Comparison of ENCODE assay signal across 4 fruit fly cellular contexts in the genomic region with DNA sequence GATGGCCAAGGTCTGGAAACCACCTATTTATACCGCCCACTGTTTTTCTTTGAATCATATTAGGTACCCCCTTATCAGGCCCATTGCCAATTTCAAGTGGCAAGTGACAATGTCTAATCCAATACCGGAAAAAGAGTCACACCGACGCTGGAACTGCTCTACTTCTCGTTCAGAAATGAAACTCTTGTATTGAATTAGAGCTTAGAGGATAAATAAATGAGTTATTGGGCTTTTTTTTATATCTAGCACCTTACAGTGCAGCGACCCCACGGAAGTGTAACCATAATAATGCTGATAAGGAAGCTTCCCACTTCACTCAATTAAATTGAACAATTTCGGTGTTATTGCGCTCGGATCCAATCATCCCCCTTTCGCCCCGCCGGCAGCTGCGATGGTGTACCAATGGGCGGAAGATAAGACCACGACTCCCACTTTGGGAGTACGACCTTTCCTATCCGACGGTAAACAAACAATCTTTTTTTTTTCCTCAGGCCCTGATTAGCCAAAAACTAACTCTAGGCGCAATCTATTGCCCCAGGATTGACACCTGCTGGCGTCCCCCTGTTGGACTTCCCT.
TF ChIP-seq lines count a peak whose summit lies in the region.

CG15043 (minus strand) TSS at position 4 of the 576 bp plus-strand sequence.

- TF ChIP-seq CTCF in whole organism, embryonic (GFP tag; optimal IDR thresholded peaks at IDR 0.05; lab: Kevin White, UChicago), result no peak

TF ChIP-seq in whole organism, adult, 20 proteins besides CTCF, POLR2A, EP300 and RAD21:
- TF ChIP-seq CG7101 (tag; optimal IDR thresholded peaks at IDR 0.05; lab: Kevin White, UChicago) (peak; percentile 58), CG5204 (GFP tag; optimal IDR thresholded peaks at IDR 0.05; lab: Kevin White, UChicago) (no peak), CG14711 (tag; optimal IDR thresholded peaks at IDR 0.05; lab: Kevin White, UChicago) (peak; percentile 48), CG12768 (GFP tag; optimal IDR thresholded peaks at IDR 0.05; lab: Kevin White, UChicago) (no peak), kay (GFP tag; lab: Kevin White, UChicago; ENCODE audit: borderline replicate concordance) (no peak), pad (GFP tag; optimal IDR thresholded peaks at IDR 0.05; lab: Kevin White, UChicago) (peak; percentile 28), tj (GFP tag; optimal IDR thresholded peaks at IDR 0.05; lab: Kevin White, UChicago) (no peak), CG1620 (GFP tag; optimal IDR thresholded peaks at IDR 0.05; lab: Kevin White, UChicago) (no peak), ovo (GFP tag; optimal IDR thresholded peaks at IDR 0.05; lab: Kevin White, UChicago) (no peak)

TF ChIP-seq in whole organism, embryonic, 481 proteins besides CTCF, POLR2A, EP300 and RAD21 (continues in another document):
- no peak for TF ChIP-seq BtbVII (GFP tag; optimal IDR thresholded peaks at IDR 0.05; lab: Kevin White, UChicago)
- TF ChIP-seq CG10959 (GFP tag; IDR thresholded peaks at IDR 0.05; lab: Robert Waterston, UW), result no peak
- TF ChIP-seq gce (GFP tag; IDR thresholded peaks at IDR 0.05; lab: Robert Waterston, UW), result no peak
- 0 out of 3 replicates have a peak, but pooled peaks have one; percentile 10 for TF ChIP-seq CG11560 (tag; IDR thresholded peaks at IDR 0.05; lab: Robert Waterston, UW)
- no peak for TF ChIP-seq Fer2 (tag; optimal IDR thresholded peaks at IDR 0.05; lab: Kevin White, UChicago)
- peak; percentile 66 for TF ChIP-seq CG2678 (tag; optimal IDR thresholded peaks at IDR 0.05; lab: Kevin White, UChicago)
- TF ChIP-seq Dek (tag; optimal IDR thresholded peaks at IDR 0.05; lab: Kevin White, UChicago), result peak; percentile 12
- TF ChIP-seq Gug (GFP tag; IDR thresholded peaks at IDR 0.05; lab: Robert Waterston, UW), result peak; percentile 55; the same call in 2 of the 4 replicates
- TF ChIP-seq lilli (GFP tag; optimal IDR thresholded peaks at IDR 0.05; lab: Kevin White, UChicago), result peak; percentile 67
- no peak for TF ChIP-seq Bgb (GFP tag; IDR thresholded peaks at IDR 0.05; lab: Robert Waterston, UW; ENCODE audit: partially characterized antibody)
- peak; percentile 61 for TF ChIP-seq CG12769 (tag; optimal IDR thresholded peaks at IDR 0.05; lab: Kevin White, UChicago)
- TF ChIP-seq sim (GFP tag; IDR thresholded peaks at IDR 0.05; lab: Robert Waterston, UW), result no peak
- TF ChIP-seq vvl (GFP tag; IDR thresholded peaks at IDR 0.05; lab: Robert Waterston, UW), result 0 out of 2 replicates have a peak, but pooled peaks have one; percentile 9
- peak; percentile 78 for TF ChIP-seq Dbx (GFP tag; IDR thresholded peaks at IDR 0.05; lab: Robert Waterston, UW)
- TF ChIP-seq mam (GFP tag; optimal IDR thresholded peaks at IDR 0.05; lab: Kevin White, UChicago), result peak; percentile 49
- peak; percentile 71 for TF ChIP-seq Meics (GFP tag; optimal IDR thresholded peaks at IDR 0.05; lab: Kevin White, UChicago)
- peak; percentile 16 for TF ChIP-seq Sry-δ (GFP tag; optimal IDR thresholded peaks at IDR 0.05; lab: Kevin White, UChicago)
- TF ChIP-seq CG31224 (GFP tag; IDR thresholded peaks at IDR 0.05; lab: Robert Waterston, UW), result 0 out of 2 replicates have a peak, but pooled peaks have one; percentile 31
- no peak for TF ChIP-seq CG14050 (GFP tag; IDR thresholded peaks at IDR 0.05; lab: Robert Waterston, UW)
- no peak for TF ChIP-seq H15 (GFP tag; IDR thresholded peaks at IDR 0.05; lab: Robert Waterston, UW)
- TF ChIP-seq CG31388 (GFP tag; optimal IDR thresholded peaks at IDR 0.05; lab: Kevin White, UChicago), result no peak
- TF ChIP-seq D19A (tag; optimal IDR thresholded peaks at IDR 0.05; lab: Kevin White, UChicago), result peak; percentile 84
- peak; percentile 3 for TF ChIP-seq CG4820 (GFP tag; optimal IDR thresholded peaks at IDR 0.05; lab: Kevin White, UChicago)
- peak; percentile 40 for TF ChIP-seq CG3281 (GFP tag; optimal IDR thresholded peaks at IDR 0.05; lab: Kevin White, UChicago)

TF ChIP-seq in whole organism, prepupa, 60 proteins besides CTCF, POLR2A, EP300 and RAD21:
- TF ChIP-seq svp (GFP tag; lab: Kevin White, UChicago) (peak; percentile 85), cyc (GFP tag; optimal IDR thresholded peaks at IDR 0.05; lab: Kevin White, UChicago) (peak; percentile 13), Eip78C (GFP tag; lab: Kevin White, UChicago) (peak; percentile 13), spab (GFP tag; optimal IDR thresholded peaks at IDR 0.05; lab: Kevin White, UChicago) (no peak), CG11902 (GFP tag; optimal IDR thresholded peaks at IDR 0.05; lab: Kevin White, UChicago) (no peak), CG9139 (GFP tag; optimal IDR thresholded peaks at IDR 0.05; lab: Kevin White, UChicago) (no peak), eg (GFP tag; IDR thresholded peaks at IDR 0.05; lab: Robert Waterston, UW) (no peak)

TF ChIP-seq in whole organism, wandering third instar larva, 38 proteins besides CTCF, POLR2A, EP300 and RAD21:
- TF ChIP-seq Sp1 (GFP tag; optimal IDR thresholded peaks at IDR 0.05; lab: Kevin White, UChicago) (peak; percentile 12), CrebA (GFP tag; optimal IDR thresholded peaks at IDR 0.05; lab: Kevin White, UChicago; ENCODE audit: borderline replicate concordance) (no peak), ey (GFP tag; optimal IDR thresholded peaks at IDR 0.05; lab: Kevin White, UChicago) (peak; percentile 57), CG9705 (GFP tag; optimal IDR thresholded peaks at IDR 0.05; lab: Kevin White, UChicago) (no peak), foxo (GFP tag; optimal IDR thresholded peaks at IDR 0.05; lab: Kevin White, UChicago) (peak in 1 of 2 experiments; percentile 76), pan (optimal IDR thresholded peaks at IDR 0.05; lab: Kevin White, UChicago) (no peak), HLH106 (tag; optimal IDR thresholded peaks at IDR 0.05; lab: Kevin White, UChicago) (peak; percentile 44), Myc (optimal IDR thresholded peaks at IDR 0.05; lab: Kevin White, UChicago) (no peak), usp (GFP tag; optimal IDR thresholded peaks at IDR 0.05; lab: Kevin White, UChicago) (no peak), fru (GFP tag; optimal IDR thresholded peaks at IDR 0.05; lab: Kevin White, UChicago) (peak; percentile 69), Hr83 (GFP tag; optimal IDR thresholded peaks at IDR 0.05; lab: Kevin White, UChicago; ENCODE audit: poor library complexity, severe bottlenecking) (no peak), dl (GFP tag; optimal IDR thresholded peaks at IDR 0.05; lab: Kevin White, UChicago; ENCODE audit: insufficient read depth in 1 of 2, partially characterized antibody in 2 of 2) (no peak), rgr (GFP tag; optimal IDR thresholded peaks at IDR 0.05; lab: Kevin White, UChicago) (peak; percentile 56), h (GFP tag; optimal IDR thresholded peaks at IDR 0.05; lab: Kevin White, UChicago) (peak; percentile 76), Vsx2 (GFP tag; optimal IDR thresholded peaks at IDR 0.05; lab: Kevin White, UChicago; ENCODE audit: partially characterized antibody) (no peak), Hnf4 (GFP tag; optimal IDR thresholded peaks at IDR 0.05; lab: Kevin White, UChicago) (no peak)
